Worm (Caenorhabditis elegans) whole organism, L3 larva: ENCODE measurements around the gene zipt-16.
"Not testable (repeated sequence)": the region's sequence is repeated elsewhere in the genome, so short reads cannot be mapped to it uniquely, and the experiment has no call there.

Source experiments
- R02D3.7 ChIP-seq: fragments of 150-350 bp; optimal IDR thresholded peaks from 2 replicates; lab custom pipeline; 2014; ENCODE audit warnings: missing biosample characterization, missing genetic modification characterization
- aly-2 ChIP-seq: fragments of 150-350 bp; optimal IDR thresholded peaks from 2 replicates; lab custom pipeline; 2014; ENCODE audit warnings: missing biosample characterization, missing genetic modification characterization
- ama-1 ChIP-seq: fragments of 150-350 bp; optimal IDR thresholded peaks from 2 replicates; lab custom pipeline; 2018
- ceh-82 ChIP-seq: fragments of 150-350 bp; optimal IDR thresholded peaks from 2 replicates; lab custom pipeline; 2014; ENCODE audit warnings: missing biosample characterization, missing genetic modification characterization
- daf-12 ChIP-seq: fragments of 150-350 bp; optimal IDR thresholded peaks from 2 replicates; lab custom pipeline; 2014; ENCODE audit warnings: missing biosample characterization, missing genetic modification reagents, missing genetic modification characterization
- egl-27 ChIP-seq: sonication (generic microtip); optimal IDR thresholded peaks from 4 replicates; lab custom pipeline; 2017; ENCODE audit warnings: missing biosample characterization, missing genetic modification reagents, missing genetic modification characterization
- elt-1 ChIP-seq: fragments of 150-350 bp; optimal IDR thresholded peaks from 2 replicates; lab custom pipeline; 2014; ENCODE audit warnings: missing biosample characterization, missing genetic modification characterization
- elt-2 ChIP-seq: sonication (generic microtip); optimal IDR thresholded peaks from 2 replicates; lab custom pipeline; 2016; ENCODE audit warnings: missing genetic modification reagents, mild to moderate bottlenecking, missing genetic modification characterization, missing compliant biosample characterization
- elt-3 ChIP-seq, 3 experiments: fragments of 150-350 bp in 1 of 3; sonication (generic microtip) in 2 of 3; optimal IDR thresholded peaks; 2 replicates in 2 of 3; 4 replicates in 1 of 3; lab custom pipeline; 2014 to 2017; ENCODE audit warnings: missing biosample characterization in 3 of 3, missing genetic modification characterization in 3 of 3
- eor-1 ChIP-seq, 2 experiments: fragments of 150-350 bp; optimal IDR thresholded peaks; 2 replicates each; lab custom pipeline; 2014 to 2018; ENCODE audit warnings: missing biosample characterization in 2 of 2, missing genetic modification characterization in 2 of 2
- fos-1 ChIP-seq: fragments of 150-350 bp; optimal IDR thresholded peaks from 2 replicates; lab custom pipeline; 2014; ENCODE audit warnings: missing biosample characterization, missing genetic modification characterization
- hmg-11 ChIP-seq: sonication (generic microtip); optimal IDR thresholded peaks from 2 replicates; lab custom pipeline; 2016; ENCODE audit warnings: missing genetic modification characterization, missing compliant biosample characterization
- jun-1 ChIP-seq: fragments of 150-350 bp; optimal IDR thresholded peaks from 2 replicates; lab custom pipeline; 2014; ENCODE audit warnings: missing biosample characterization, missing genetic modification reagents, missing genetic modification characterization
- lin-15B ChIP-seq: fragments of 150-350 bp; optimal IDR thresholded peaks from 2 replicates; lab custom pipeline; 2014; ENCODE audit warnings: missing biosample characterization, missing genetic modification characterization
- lin-39 ChIP-seq: fragments of 150-350 bp; optimal IDR thresholded peaks from 2 replicates; lab custom pipeline; 2018; ENCODE audit warnings: missing biosample characterization, missing genetic modification reagents, missing genetic modification characterization
- mdl-1 ChIP-seq: fragments of 150-350 bp; optimal IDR thresholded peaks from 2 replicates; lab custom pipeline; 2014; ENCODE audit warnings: missing biosample characterization, missing genetic modification characterization
- mml-1 ChIP-seq: fragments of 150-350 bp; sonication (generic microtip); optimal IDR thresholded peaks from 3 replicates; lab custom pipeline; 2014; ENCODE audit warnings: missing biosample characterization, missing genetic modification characterization
- nhr-12 ChIP-seq: fragments of 150-350 bp; optimal IDR thresholded peaks from 2 replicates; lab custom pipeline; 2014; ENCODE audit warnings: missing biosample characterization, missing genetic modification characterization
- nhr-23 ChIP-seq: fragments of 150-350 bp; optimal IDR thresholded peaks from 2 replicates; lab custom pipeline; 2014; ENCODE audit warnings: missing biosample characterization, missing genetic modification reagents, missing genetic modification characterization
- nhr-237 ChIP-seq: fragments of 150-350 bp; optimal IDR thresholded peaks from 2 replicates; lab custom pipeline; 2014; ENCODE audit warnings: missing biosample characterization, missing genetic modification characterization
- nhr-28 ChIP-seq: fragments of 150-350 bp; optimal IDR thresholded peaks from 2 replicates; lab custom pipeline; 2014; ENCODE audit warnings: missing biosample characterization, missing genetic modification characterization
- nhr-43 ChIP-seq: sonication (generic microtip); optimal IDR thresholded peaks from 2 replicates; lab custom pipeline; 2016; ENCODE audit warnings: mild to moderate bottlenecking, missing genetic modification characterization, missing compliant biosample characterization; ENCODE audit not compliant: poor library complexity, severe bottlenecking
- nhr-76 ChIP-seq: fragments of 150-350 bp; sonication (generic microtip); optimal IDR thresholded peaks from 5 replicates; lab custom pipeline; 2014; ENCODE audit warnings: missing biosample characterization, missing genetic modification characterization
- nhr-77 ChIP-seq: fragments of 150-350 bp; optimal IDR thresholded peaks from 2 replicates; lab custom pipeline; 2014; ENCODE audit warnings: missing biosample characterization, missing genetic modification characterization
- pha-4 ChIP-seq: fragments of 150-350 bp; optimal IDR thresholded peaks from 2 replicates; lab custom pipeline; 2014; ENCODE audit warnings: missing biosample characterization, missing genetic modification reagents, missing genetic modification characterization
- pqm-1 ChIP-seq: fragments of 150-350 bp; optimal IDR thresholded peaks from 2 replicates; lab custom pipeline; 2017; ENCODE audit warnings: missing biosample characterization, missing genetic modification characterization, inconsistent platforms
- sea-2 ChIP-seq: fragments of 150-350 bp; sonication (generic microtip); optimal IDR thresholded peaks from 4 replicates; lab custom pipeline; 2014; ENCODE audit warnings: missing biosample characterization, missing genetic modification reagents, missing genetic modification characterization
- tbx-2 ChIP-seq: sonication (generic microtip); optimal IDR thresholded peaks from 2 replicates; lab custom pipeline; 2016; ENCODE audit warnings: mild to moderate bottlenecking, missing genetic modification characterization, missing compliant biosample characterization
- unc-39 ChIP-seq: sonication (generic microtip); optimal IDR thresholded peaks from 4 replicates; lab custom pipeline; 2017; ENCODE audit warnings: missing biosample characterization, missing genetic modification characterization
- unc-62 ChIP-seq: fragments of 150-350 bp; sonication (generic microtip); optimal IDR thresholded peaks from 4 replicates; lab custom pipeline; 2014; ENCODE audit warnings: missing biosample characterization, missing genetic modification reagents, missing genetic modification characterization
- ztf-11 ChIP-seq: fragments of 150-350 bp; optimal IDR thresholded peaks from 2 replicates; lab custom pipeline; 2014; ENCODE audit warnings: missing biosample characterization, missing genetic modification characterization

zipt-16 gene

ce11 chrV:11475638-11476037 is 12.8 kb downstream of the zipt-16 start, which contains the start of gene T11F9.7:
Gene T11F9.7 (plus strand): TSS chrV:11475938.
- not testable (repeated sequence) for TF ChIP-seq R02D3.7, lin-15B, mml-1 (tag; lab: Kevin White, UChicago)

DNA sequence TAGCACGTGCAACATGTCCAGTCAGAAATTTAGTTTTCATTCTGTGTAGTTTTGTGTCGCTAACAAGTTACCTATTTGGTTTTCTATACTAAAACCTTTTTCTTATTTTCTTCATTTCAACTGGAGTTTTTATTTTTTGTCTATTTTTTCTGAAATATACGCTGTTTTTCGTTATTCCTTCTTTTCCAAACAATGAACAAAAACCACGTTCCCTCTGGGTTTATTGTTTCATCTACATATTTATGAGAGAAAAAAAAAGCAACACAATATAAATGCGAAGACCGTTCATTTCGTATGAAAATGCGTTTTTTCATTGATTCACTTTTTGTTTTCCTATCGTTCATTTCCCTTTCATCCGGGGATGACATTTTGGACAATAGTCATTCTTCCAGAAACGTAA is 16.6 kb downstream of the zipt-16 start, which contains the start of gene T11F9.22:
Gene T11F9.22 (plus strand): TSS at position 301 of the 400 bp plus-strand sequence.
- no peak for TF ChIP-seq nhr-237
- no peak for TF ChIP-seq nhr-76 (tag; lab: Kevin White, UChicago)
- no peak for TF ChIP-seq ama-1 (lab: Kevin White, UChicago)
- TF ChIP-seq nhr-77 (tag; lab: Kevin White, UChicago) = no peak
- no peak for TF ChIP-seq nhr-12 (tag; lab: Kevin White, UChicago)

- TF ChIP-seq mdl-1 (tag; lab: Kevin White, UChicago); lin-39; egl-27: not testable (repeated sequence)
These were observed 17.9 kb downstream of the zipt-16 start, which contains the start of gene T11F9.14 for ce11 chrV:11480734-11481133. Gene T11F9.14 (minus strand): TSS chrV:11480834.

ce11 chrV:11483580-11484092 is 20.8 kb downstream of the zipt-16 start, which contains the start of gene col-157:
Gene col-157 (plus strand): TSS chrV:11484042.
- TF ChIP-seq eor-1 (tag; optimal IDR thresholded peaks at IDR 0.05; lab: Kevin White, UChicago); daf-12 (tag; lab: Kevin White, UChicago); elt-1 (tag; lab: Kevin White, UChicago): not testable (repeated sequence)

DNA sequence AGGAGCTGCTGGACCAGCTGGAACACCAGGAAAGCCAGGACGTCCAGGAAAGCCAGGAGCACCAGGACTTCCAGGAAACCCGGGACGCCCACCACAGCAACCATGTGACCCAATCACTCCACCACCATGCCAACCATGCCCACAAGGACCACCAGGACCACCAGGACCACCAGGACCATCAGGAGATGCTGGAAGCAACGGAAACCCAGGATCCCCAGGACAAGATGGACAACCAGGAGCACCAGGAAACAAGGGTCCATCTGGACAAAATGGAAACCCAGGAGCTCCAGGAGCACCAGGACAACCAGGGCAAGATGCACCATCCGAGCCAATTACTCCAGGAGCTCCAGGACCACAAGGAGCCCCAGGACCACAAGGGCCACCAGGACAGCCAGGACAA is 21.6 kb downstream of the zipt-16 start:
- TF ChIP-seq nhr-43 (tag; lab: Kevin White, UChicago) = no peak
- TF ChIP-seq lin-39 = no peak
- TF ChIP-seq nhr-23 (tag; lab: Kevin White, UChicago) = no peak
- no peak for TF ChIP-seq elt-3 (tag; optimal IDR thresholded peaks at IDR 0.05; lab: Kevin White, UChicago)
- TF ChIP-seq R02D3.7 (tag; lab: Kevin White, UChicago) = no peak
- no peak for TF ChIP-seq jun-1
- no peak for TF ChIP-seq aly-2 (tag; lab: Kevin White, UChicago)

DNA sequence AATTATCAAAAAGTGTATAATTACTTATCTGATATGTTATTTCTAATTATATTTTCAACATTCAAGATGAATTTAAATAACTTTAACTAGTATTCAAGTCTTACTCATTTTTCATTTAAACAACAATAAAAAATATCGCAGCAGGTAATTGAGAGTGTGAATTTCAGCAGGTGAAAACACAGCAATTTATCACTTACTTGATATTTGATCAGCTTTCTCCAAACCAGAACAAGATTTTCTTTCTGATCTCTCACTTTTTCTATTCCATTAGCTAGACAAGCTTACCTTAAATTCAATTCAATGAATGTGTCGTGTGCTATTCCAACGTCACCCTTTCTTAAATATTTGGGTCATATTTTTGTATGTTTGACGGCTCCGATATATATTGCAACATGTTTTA is 22.7 kb downstream of the zipt-16 start, which contains the start of gene srh-1:
Gene srh-1 (plus strand): TSS at position 301 of the 400 bp plus-strand sequence.
- no peak for TF ChIP-seq pqm-1 (tag; lab: Kevin White, UChicago)
- no peak for TF ChIP-seq R02D3.7 (tag; lab: Kevin White, UChicago)
- no peak for TF ChIP-seq eor-1 (tag; optimal IDR thresholded peaks at IDR 0.05; lab: Kevin White, UChicago)
- no peak for TF ChIP-seq unc-39
- TF ChIP-seq fos-1 = no peak
- TF ChIP-seq nhr-28 (tag; lab: Kevin White, UChicago) = no peak
- no peak for TF ChIP-seq hmg-11 (tag; lab: Kevin White, UChicago)
- TF ChIP-seq sea-2 (GFP tag; lab: Kevin White, UChicago) = no peak
- no peak for TF ChIP-seq unc-62 (GFP tag; lab: Kevin White, UChicago)
- TF ChIP-seq jun-1 = no peak
- no peak for TF ChIP-seq pha-4 (tag; lab: Kevin White, UChicago)
- no peak for TF ChIP-seq daf-12 (tag; lab: Kevin White, UChicago)
- TF ChIP-seq tbx-2 (tag; lab: Kevin White, UChicago) = no peak
- no peak for TF ChIP-seq ceh-82 (tag; lab: Kevin White, UChicago)
- TF ChIP-seq ztf-11 (tag; lab: Kevin White, UChicago) = no peak
- no peak for TF ChIP-seq elt-2 (tag; lab: Kevin White, UChicago)
- no peak for TF ChIP-seq egl-27
